Worm (Caenorhabditis elegans): ENCODE results near the gene unc-5.

The unc-5 gene

DNA sequence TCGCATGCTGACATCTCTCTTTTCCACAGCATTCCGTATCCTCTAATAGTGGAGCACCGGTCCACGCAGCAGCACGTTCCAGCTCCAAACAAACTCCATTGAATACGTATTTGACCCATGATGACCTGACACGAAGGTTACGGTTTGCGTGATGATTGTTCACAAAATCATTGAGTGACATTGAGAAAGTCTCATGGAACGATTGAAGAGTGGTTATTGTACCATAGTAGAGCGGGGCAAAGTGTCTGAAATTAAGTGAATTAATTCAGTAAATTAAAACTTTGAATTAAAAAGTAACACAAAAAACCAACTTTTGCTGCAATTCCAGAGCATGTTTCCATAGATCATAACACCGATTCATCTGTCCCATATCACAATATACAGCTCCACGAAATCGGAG, 6.5 kb upstream of the unc-5 start:
- TF ChIP-seq B0310.2 (tag; optimal IDR thresholded peaks at IDR 0.05) = no peak

DNA sequence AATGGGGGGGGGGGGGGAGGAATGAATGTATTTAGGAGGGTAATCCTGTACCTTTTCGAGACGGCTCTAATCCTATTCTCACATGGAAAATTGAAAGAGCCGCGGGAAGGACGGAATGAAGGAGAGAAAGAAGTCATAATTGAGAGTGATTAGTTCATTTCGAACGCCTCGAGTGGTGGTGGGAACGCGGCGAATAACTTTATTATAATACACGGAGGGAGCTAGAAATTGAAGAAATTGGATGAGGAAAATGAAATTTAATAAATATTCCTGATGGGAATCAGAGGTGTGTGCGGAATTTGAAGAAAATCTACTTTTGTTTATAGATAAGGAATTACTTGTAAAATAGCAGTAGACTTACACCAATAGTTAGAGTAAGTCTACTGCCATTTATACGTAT, 5.4 kb upstream of the unc-5 start:
- TF ChIP-seq pes-1 (GFP tag; IDR thresholded peaks at IDR 0.05) (no peak), flt-1 (GFP tag; IDR thresholded peaks at IDR 0.05) (no peak), sea-1 (GFP tag; conservative IDR thresholded peaks at IDR 0.05) (no peak), hmg-4 (GFP tag; optimal IDR thresholded peaks at IDR 0.05) (no peak), scrt-1 (GFP tag; IDR thresholded peaks at IDR 0.05) (no peak)

DNA sequence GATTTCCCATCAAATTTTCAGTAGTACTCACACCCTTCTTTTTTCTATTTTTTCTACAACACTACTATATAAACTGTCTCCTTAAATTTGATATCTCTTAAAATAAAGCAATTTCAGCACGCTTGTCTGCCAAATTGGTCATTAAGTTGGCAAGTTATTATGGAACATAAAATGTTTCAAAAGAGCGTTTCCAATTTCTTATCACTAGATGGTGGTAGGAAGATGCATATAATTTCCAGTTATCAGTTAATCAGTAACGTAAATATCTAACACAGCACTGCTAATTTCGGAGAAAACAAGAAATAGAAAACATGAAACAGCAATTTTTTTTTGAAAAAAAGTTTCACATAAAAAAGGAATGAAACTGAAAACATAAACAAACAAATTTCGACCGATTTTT, 2.8 kb upstream of the unc-5 start:
- TF ChIP-seq hmbx-1 (tag; optimal IDR thresholded peaks at IDR 0.05) (no peak), aly-1 (tag; optimal IDR thresholded peaks at IDR 0.05) (no peak), hnd-1 (tag; optimal IDR thresholded peaks at IDR 0.05) (no peak), ama-1 (optimal IDR thresholded peaks at IDR 0.05) (no peak), hmg-4 (GFP tag; optimal IDR thresholded peaks at IDR 0.05) (no peak), ets-7 (tag; optimal IDR thresholded peaks at IDR 0.05) (no peak), scrt-1 (GFP tag; IDR thresholded peaks at IDR 0.05) (no peak), B0310.2 (tag; optimal IDR thresholded peaks at IDR 0.05) (no peak), tbx-11 (GFP tag; IDR thresholded peaks at IDR 0.05) (no peak), ceh-13 (GFP tag; optimal IDR thresholded peaks at IDR 0.05) (no peak), tra-4 (tag; optimal IDR thresholded peaks at IDR 0.05) (no peak), tbx-37 (GFP tag; conservative IDR thresholded peaks at IDR 0.05) (no peak), pes-1 (GFP tag; IDR thresholded peaks at IDR 0.05) (no peak), flt-1 (GFP tag; IDR thresholded peaks at IDR 0.05) (no peak), sea-1 (GFP tag; conservative IDR thresholded peaks at IDR 0.05) (no peak), F13C5.2 (tag; optimal IDR thresholded peaks at IDR 0.05) (no peak), ceh-36 (tag; optimal IDR thresholded peaks at IDR 0.05) (no peak)

DNA sequence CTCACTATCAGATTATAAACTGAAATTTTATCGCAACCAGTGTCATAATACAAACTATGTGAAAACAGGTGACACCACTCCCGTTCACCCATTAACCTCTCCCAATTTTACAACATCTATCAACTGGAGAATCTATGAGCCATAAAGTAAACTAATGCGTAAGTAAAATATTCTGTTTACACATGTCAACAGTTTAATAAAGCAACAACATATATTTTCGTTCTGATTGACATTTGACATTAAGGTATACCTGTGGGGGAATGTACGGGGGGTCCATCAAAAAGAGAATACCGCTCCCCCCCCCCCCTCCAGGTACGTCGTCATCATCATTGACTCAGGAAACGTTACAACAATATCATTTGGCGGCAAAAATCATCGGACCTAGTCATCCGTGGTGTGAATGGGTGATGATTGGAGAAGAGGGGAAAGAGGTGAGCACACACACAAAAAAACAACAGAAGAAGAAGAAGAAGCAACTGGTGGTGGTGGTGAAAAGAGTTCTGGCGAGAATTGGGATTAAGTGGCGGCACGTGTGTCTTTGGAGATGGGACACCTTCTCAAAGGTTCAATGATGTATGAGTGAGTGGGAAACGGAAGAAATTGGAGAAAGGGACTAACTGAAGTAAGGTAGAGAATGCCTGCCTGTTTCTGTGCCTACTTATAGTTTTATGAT, 1.3 kb downstream of the unc-5 start:
- TF ChIP-seq hnd-1 (tag; optimal IDR thresholded peaks at IDR 0.05) (no peak), tbx-11 (GFP tag; IDR thresholded peaks at IDR 0.05) (no peak), sea-1 (GFP tag; conservative IDR thresholded peaks at IDR 0.05) (no peak), hmg-4 (GFP tag; optimal IDR thresholded peaks at IDR 0.05) (no peak), ama-1 (optimal IDR thresholded peaks at IDR 0.05) (no peak), tra-4 (tag; optimal IDR thresholded peaks at IDR 0.05) (no peak), ceh-36 (tag; optimal IDR thresholded peaks at IDR 0.05) (no peak), ceh-13 (GFP tag; optimal IDR thresholded peaks at IDR 0.05) (no peak), hmbx-1 (tag; optimal IDR thresholded peaks at IDR 0.05) (no peak), aly-1 (tag; optimal IDR thresholded peaks at IDR 0.05) (no peak), ets-7 (tag; optimal IDR thresholded peaks at IDR 0.05) (no peak), F13C5.2 (tag; optimal IDR thresholded peaks at IDR 0.05) (no peak), B0310.2 (tag; optimal IDR thresholded peaks at IDR 0.05) (no peak), flt-1 (GFP tag; IDR thresholded peaks at IDR 0.05) (no peak), pes-1 (GFP tag; IDR thresholded peaks at IDR 0.05) (no peak), scrt-1 (GFP tag; IDR thresholded peaks at IDR 0.05) (no peak), tbx-37 (GFP tag; conservative IDR thresholded peaks at IDR 0.05) (no peak)

DNA sequence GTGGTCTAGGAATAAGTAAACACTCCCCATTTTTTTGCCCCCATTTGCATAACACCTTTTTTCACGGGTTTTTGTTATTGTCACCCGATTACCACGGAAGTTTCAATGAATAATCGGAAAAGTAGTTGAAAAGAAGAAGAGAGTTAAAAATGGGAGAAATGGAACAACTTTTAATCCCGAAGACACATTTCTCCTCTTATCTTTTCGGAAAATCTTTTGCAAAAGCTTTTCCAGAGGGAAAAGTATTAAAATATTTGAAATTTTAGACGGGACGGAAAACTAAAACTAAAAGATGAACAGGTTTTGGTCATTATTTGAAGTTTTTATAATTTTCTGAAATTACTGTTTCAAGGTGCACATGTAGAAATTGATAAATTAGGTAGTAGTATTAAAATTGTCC, 9.1 kb downstream of the unc-5 start:
- no peak for TF ChIP-seq ets-7 (tag; optimal IDR thresholded peaks at IDR 0.05)
- no peak for TF ChIP-seq F13C5.2 (tag; optimal IDR thresholded peaks at IDR 0.05)
- TF ChIP-seq ceh-13 (GFP tag; optimal IDR thresholded peaks at IDR 0.05) = no peak
- TF ChIP-seq ceh-36 (tag; optimal IDR thresholded peaks at IDR 0.05) = no peak
- no peak for TF ChIP-seq scrt-1 (GFP tag; IDR thresholded peaks at IDR 0.05)
- no peak for TF ChIP-seq pes-1 (GFP tag; IDR thresholded peaks at IDR 0.05)
- no peak for TF ChIP-seq aly-1 (tag; optimal IDR thresholded peaks at IDR 0.05)
- no peak for TF ChIP-seq tra-4 (tag; optimal IDR thresholded peaks at IDR 0.05)
- no peak for TF ChIP-seq sea-1 (GFP tag; conservative IDR thresholded peaks at IDR 0.05)

DNA sequence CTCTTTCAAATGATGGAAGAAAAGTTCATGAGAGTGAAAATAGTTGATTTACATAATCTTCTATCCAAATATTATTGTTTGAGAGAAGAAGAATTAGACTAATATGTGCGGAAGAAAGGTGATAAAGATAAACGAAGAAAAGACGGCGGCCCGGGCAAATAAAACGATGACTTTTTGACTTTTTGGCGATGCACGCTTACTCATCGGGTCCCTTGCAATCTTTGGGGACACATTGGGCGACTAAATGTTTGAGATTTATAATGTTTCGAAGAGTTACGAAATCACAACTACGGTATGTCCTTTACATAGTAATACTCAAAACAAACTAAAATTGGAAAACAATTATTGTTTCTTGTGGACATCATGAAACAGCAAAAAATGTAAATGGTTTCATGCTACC, 13.3 kb downstream of the unc-5 start:
- TF ChIP-seq aly-1 (tag; optimal IDR thresholded peaks at IDR 0.05) (no peak), tbx-37 (GFP tag; conservative IDR thresholded peaks at IDR 0.05) (no peak), scrt-1 (GFP tag; IDR thresholded peaks at IDR 0.05) (no peak), sea-1 (GFP tag; conservative IDR thresholded peaks at IDR 0.05) (no peak), hmbx-1 (tag; optimal IDR thresholded peaks at IDR 0.05) (no peak), ceh-13 (GFP tag; optimal IDR thresholded peaks at IDR 0.05) (no peak), F13C5.2 (tag; optimal IDR thresholded peaks at IDR 0.05) (no peak), tra-4 (tag; optimal IDR thresholded peaks at IDR 0.05) (no peak), pes-1 (GFP tag; IDR thresholded peaks at IDR 0.05) (no peak), hnd-1 (tag; optimal IDR thresholded peaks at IDR 0.05) (no peak), ama-1 (optimal IDR thresholded peaks at IDR 0.05) (no peak), flt-1 (GFP tag; IDR thresholded peaks at IDR 0.05) (no peak), ceh-36 (tag; optimal IDR thresholded peaks at IDR 0.05) (no peak), ets-7 (tag; optimal IDR thresholded peaks at IDR 0.05) (no peak), hmg-4 (GFP tag; optimal IDR thresholded peaks at IDR 0.05) (no peak), B0310.2 (tag; optimal IDR thresholded peaks at IDR 0.05) (no peak), tbx-11 (GFP tag; IDR thresholded peaks at IDR 0.05) (no peak)

DNA sequence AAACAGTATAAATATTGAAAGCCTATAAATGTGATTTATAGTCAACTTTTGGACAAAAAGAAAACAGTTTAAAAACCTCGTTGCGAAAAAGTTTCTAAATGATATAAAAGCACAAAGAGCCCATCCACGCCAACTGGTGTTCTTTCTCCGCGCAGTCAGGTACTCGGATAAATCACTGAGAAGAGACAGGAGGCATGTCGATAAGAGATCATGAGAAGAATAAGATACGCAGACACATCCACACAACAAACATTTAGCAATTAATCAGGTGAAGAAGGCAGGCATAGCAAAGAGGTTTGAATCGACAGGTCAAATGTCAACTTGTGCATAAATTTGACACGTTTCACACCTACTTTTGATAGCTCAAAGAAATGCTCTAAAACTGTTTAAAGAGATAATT, 20.4 kb downstream of the unc-5 start:
- TF ChIP-seq pes-1 (GFP tag; IDR thresholded peaks at IDR 0.05) = no peak

DNA sequence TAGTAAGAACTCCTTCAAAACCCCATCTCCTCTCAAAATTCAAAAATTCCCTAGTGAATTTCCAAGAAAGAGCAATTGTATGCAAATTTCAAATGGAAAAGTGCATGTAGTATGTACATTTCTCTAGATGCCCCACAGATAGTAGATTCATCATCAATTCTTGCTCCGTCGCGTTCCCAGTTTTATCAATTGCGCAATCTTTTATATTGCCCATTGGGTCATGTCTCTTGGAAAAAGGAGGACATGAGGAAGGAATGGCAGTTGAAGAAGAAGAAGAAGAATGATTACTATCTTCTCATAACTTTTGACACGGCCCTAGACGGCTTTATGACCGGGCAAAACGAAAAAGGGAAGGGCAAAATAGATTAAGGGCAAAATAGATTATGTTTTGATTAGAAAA, 21.5 kb downstream of the unc-5 start:
- TF ChIP-seq tbx-37 (GFP tag; conservative IDR thresholded peaks at IDR 0.05) (no peak), hnd-1 (tag; optimal IDR thresholded peaks at IDR 0.05) (no peak), hmg-4 (GFP tag; optimal IDR thresholded peaks at IDR 0.05) (no peak), tra-4 (tag; optimal IDR thresholded peaks at IDR 0.05) (no peak), scrt-1 (GFP tag; IDR thresholded peaks at IDR 0.05) (no peak)
